Fruit fly (Drosophila melanogaster) Kc167 (cell line): ENCODE measurements around the gene CG14855.

Experiments used
- Sin3A ChIP-seq: fragments of >200 bp; optimal IDR thresholded peaks from 2 replicates; lab custom pipeline; 2018; ENCODE audit warnings: missing external identifiers
- ttk ChIP-seq: sonication (Bioruptor generic); optimal IDR thresholded peaks from 2 replicates; lab custom pipeline; 2017; ENCODE audit warnings: missing external identifiers

- TF ChIP-seq Sin3A (lab: Kevin White, UChicago) (no peak), ttk (lab: Kevin White, UChicago) (no peak)
Observed at dm6 chr3R:14780747-14781146, 15.4 kb upstream of the CG14855 start.
